Fruit fly (Drosophila melanogaster): ENCODE data around the gene TyrR.

TyrR gene

DNA sequence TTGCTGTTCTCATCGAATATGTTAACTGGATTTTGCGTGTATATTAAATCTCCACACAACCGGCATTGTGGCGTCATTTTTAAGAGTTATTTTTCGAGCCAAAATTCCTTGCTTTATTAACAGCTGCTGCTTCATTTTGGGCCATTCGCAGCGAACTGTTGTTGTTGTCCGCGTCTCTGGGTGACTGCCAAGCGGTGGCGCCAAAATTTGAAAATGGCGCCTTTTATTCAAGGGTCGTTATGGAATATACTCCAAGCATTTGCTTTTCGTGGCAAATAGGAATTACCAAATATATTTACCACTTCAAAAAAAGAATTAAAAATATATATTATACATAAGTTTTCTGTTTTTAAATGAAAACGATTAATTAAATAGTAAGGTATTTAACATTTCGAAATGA is 42.1 kb upstream of the TyrR start, which contains the start of gene Nnk (continued):
- TF ChIP-seq CG10959 (GFP tag; IDR thresholded peaks at IDR 0.05) (no peak), CG18476 (GFP tag; optimal IDR thresholded peaks at IDR 0.05) (no peak), pzg (GFP tag; optimal IDR thresholded peaks at IDR 0.05) (peak; percentile 75), CG9215 (GFP tag; IDR thresholded peaks at IDR 0.05) (no peak), Sin3A (optimal IDR thresholded peaks at IDR 0.05) (peak; percentile 10), CG14710 (tag; optimal IDR thresholded peaks at IDR 0.05) (peak; percentile 30), lab (GFP tag; optimal IDR thresholded peaks at IDR 0.05) (no peak), eyg (GFP tag; optimal IDR thresholded peaks at IDR 0.05) (no peak), Myb (GFP tag; optimal IDR thresholded peaks at IDR 0.05) (peak; percentile 48), hkb (optimal IDR thresholded peaks at IDR 0.05) (no peak), hkb (GFP tag; IDR thresholded peaks at IDR 0.05) (no peak), Dp (GFP tag; optimal IDR thresholded peaks at IDR 0.05) (peak; percentile 98), CG32772 (GFP tag; IDR thresholded peaks at IDR 0.05) (no peak), disco-r (GFP tag; optimal IDR thresholded peaks at IDR 0.05) (no peak), oc (tag; optimal IDR thresholded peaks at IDR 0.05) (no peak), E2f2 (GFP tag; IDR thresholded peaks at IDR 0.05) (peak; percentile 97), pros (GFP tag; optimal IDR thresholded peaks at IDR 0.05) (no peak), CG1603 (tag; optimal IDR thresholded peaks at IDR 0.05) (peak; percentile 25), Aef1 (GFP tag; IDR thresholded peaks at IDR 0.05) (no peak), BEAF-32 (GFP tag; optimal IDR thresholded peaks at IDR 0.05) (peak; percentile 4), stwl (tag; optimal IDR thresholded peaks at IDR 0.05) (peak; percentile 45), CG8388 (GFP tag; optimal IDR thresholded peaks at IDR 0.05) (no peak), gsb (GFP tag; IDR thresholded peaks at IDR 0.05) (no peak), sens (GFP tag) (no peak), CG12299 (tag; optimal IDR thresholded peaks at IDR 0.05) (no peak), CG4854 (GFP tag; optimal IDR thresholded peaks at IDR 0.05) (no peak), row (GFP tag; IDR thresholded peaks at IDR 0.05) (peak; percentile 24; the same call in 1 of the 3 replicates), Fer2 (tag; optimal IDR thresholded peaks at IDR 0.05) (no peak), tll (GFP tag; optimal IDR thresholded peaks at IDR 0.05) (no peak), Lhr (GFP tag; optimal IDR thresholded peaks at IDR 0.05) (peak; percentile 12), Med (GFP tag) (peak; percentile 76), MBD-R2 (GFP tag; IDR thresholded peaks at IDR 0.05) (peak; percentile 88), BtbVII (GFP tag; optimal IDR thresholded peaks at IDR 0.05) (no peak), bigmax (GFP tag; optimal IDR thresholded peaks at IDR 0.05) (no peak), crc (GFP tag; optimal IDR thresholded peaks at IDR 0.05) (no peak), dysf (GFP tag; IDR thresholded peaks at IDR 0.05) (no peak), CG18764 (GFP tag; optimal IDR thresholded peaks at IDR 0.05) (no peak), CG6654 (GFP tag; optimal IDR thresholded peaks at IDR 0.05) (no peak), Dad (GFP tag; optimal IDR thresholded peaks at IDR 0.05) (no peak), CG17385 (GFP tag; optimal IDR thresholded peaks at IDR 0.05) (peak; percentile 94), CG16863 (GFP tag; optimal IDR thresholded peaks at IDR 0.05) (no peak), NC2β (GFP tag; optimal IDR thresholded peaks at IDR 0.05) (no peak), CG17328 (GFP tag; IDR thresholded peaks at IDR 0.05) (no peak), CG17359 (tag; optimal IDR thresholded peaks at IDR 0.05) (no peak), p53 (GFP tag; optimal IDR thresholded peaks at IDR 0.05) (no peak), gcm (GFP tag; optimal IDR thresholded peaks at IDR 0.05) (no peak), crp (GFP tag; optimal IDR thresholded peaks at IDR 0.05) (peak; percentile 29 to 81), CG7786 (GFP tag; optimal IDR thresholded peaks at IDR 0.05) (no peak), crol (GFP tag; IDR thresholded peaks at IDR 0.05) (no peak), E2f1 (GFP tag; IDR thresholded peaks at IDR 0.05) (peak; percentile 66), sd (tag; optimal IDR thresholded peaks at IDR 0.05) (peak; percentile 85), CG4360 (GFP tag; IDR thresholded peaks at IDR 0.05) (peak; percentile 55)

Measured in whole organism, embryonic.